Fruit fly (Drosophila melanogaster) whole organism, embryonic: ENCODE data around the gene CG1136.

ENCODE experiments used
- Awh ChIP-seq: fragments of 200-800 bp; sonication (Bioruptor generic); IDR thresholded peaks from 2 replicates; pipeline ENCODE4, ENCODE4 v1.3.6; 2022; ENCODE audit warnings: missing biosample characterization, missing genetic modification characterization
- CG12071 ChIP-seq: fragments of 200-800 bp; sonication (Bioruptor generic); optimal IDR thresholded peaks from 3 replicates; lab custom pipeline; 2018; ENCODE audit warnings: missing biosample characterization, mild to moderate bottlenecking, missing genetic modification characterization
- CG12219 ChIP-seq: fragments of 200-800 bp; sonication (Bioruptor generic); optimal IDR thresholded peaks from 3 replicates; lab custom pipeline; 2018; ENCODE audit warnings: missing biosample characterization, mild to moderate bottlenecking, missing genetic modification characterization
- CG12942 ChIP-seq: fragments of 200-800 bp; sonication (Bioruptor generic); optimal IDR thresholded peaks from 3 replicates; lab custom pipeline; 2016; ENCODE audit warnings: missing biosample characterization, missing genetic modification characterization
- CG13287 ChIP-seq: fragments of 200-800 bp; sonication (Bioruptor generic); IDR thresholded peaks from 2 replicates; pipeline ENCODE4 v1.3.6; 2022; ENCODE audit warnings: missing biosample characterization, missing genetic modification characterization; ENCODE audit not compliant: partially characterized antibody
- CG15011 ChIP-seq: fragments of 200-800 bp; sonication (Bioruptor generic); optimal IDR thresholded peaks from 3 replicates; lab custom pipeline; 2018; ENCODE audit warnings: missing biosample characterization, mild to moderate bottlenecking, missing genetic modification characterization
- CG15073 ChIP-seq: fragments of 200-800 bp; sonication (Bioruptor generic); optimal IDR thresholded peaks from 2 replicates; lab custom pipeline; 2016; ENCODE audit warnings: missing biosample characterization, missing genetic modification characterization
- CG15514 ChIP-seq: fragments of 200-800 bp; sonication (Bioruptor generic); optimal IDR thresholded peaks from 3 replicates; lab custom pipeline; 2017; ENCODE audit warnings: missing biosample characterization, missing genetic modification characterization, mild to moderate bottlenecking, moderate library complexity, missing genetic modification reagents
- CG17912 ChIP-seq: fragments of 200-800 bp; sonication (Bioruptor generic); optimal IDR thresholded peaks from 2 replicates; lab custom pipeline; 2018; ENCODE audit warnings: missing biosample characterization, mild to moderate bottlenecking, missing genetic modification characterization
- CG18011 ChIP-seq: fragments of 200-800 bp; sonication (Bioruptor generic); optimal IDR thresholded peaks from 2 replicates; lab custom pipeline; 2017; ENCODE audit warnings: missing biosample characterization, missing genetic modification characterization, mild to moderate bottlenecking, moderate library complexity, missing genotype
- CG1832 ChIP-seq: fragments of 200-800 bp; sonication (Bioruptor generic); optimal IDR thresholded peaks from 2 replicates; lab custom pipeline; 2017; ENCODE audit warnings: missing biosample characterization, mild to moderate bottlenecking, missing genetic modification characterization, inconsistent platforms
- CG18764 ChIP-seq: fragments of 200-800 bp; sonication (Bioruptor generic); optimal IDR thresholded peaks from 3 replicates; lab custom pipeline; 2016; ENCODE audit warnings: missing biosample characterization, missing genetic modification characterization
- CG2712 ChIP-seq: fragments of 200-800 bp; optimal IDR thresholded peaks from 3 replicates; lab custom pipeline; 2019; ENCODE audit warnings: missing biosample characterization, mild to moderate bottlenecking, missing genetic modification characterization, moderate library complexity
- CG4282 ChIP-seq: fragments of 200-800 bp; sonication (Bioruptor generic); optimal IDR thresholded peaks from 2 replicates; lab custom pipeline; 2016; ENCODE audit warnings: missing biosample characterization, missing genetic modification characterization
- CG4404 ChIP-seq: fragments of 200-800 bp; sonication (Bioruptor generic); IDR thresholded peaks from 2 replicates; pipeline ENCODE4 v1.3.6; 2022; ENCODE audit warnings: missing biosample characterization, missing genetic modification characterization
- CG4707 ChIP-seq: fragments of 200-800 bp; sonication (Bioruptor generic); optimal IDR thresholded peaks from 2 replicates; lab custom pipeline; 2018; ENCODE audit warnings: missing biosample characterization, mild to moderate bottlenecking, missing genetic modification characterization, moderate library complexity
- CG6175 ChIP-seq: fragments of 200-800 bp; sonication (Bioruptor generic); IDR thresholded peaks from 3 replicates; pipeline ENCODE4 v1.3.6; 2022; ENCODE audit warnings: missing biosample characterization, missing genetic modification characterization
- CG6272 ChIP-seq: fragments of 200-800 bp; sonication (Bioruptor generic); IDR thresholded peaks from 2 replicates; pipeline ENCODE4 v1.3.6; 2022; ENCODE audit warnings: missing biosample characterization, missing genetic modification characterization
- CG6689 ChIP-seq: fragments of 200-800 bp; sonication (Bioruptor generic); IDR thresholded peaks from 2 replicates; pipeline ENCODE4 v1.3.6; 2022; ENCODE audit warnings: missing biosample characterization, missing genetic modification characterization
- CG8089 ChIP-seq: fragments of 200-800 bp; sonication (Bioruptor generic); optimal IDR thresholded peaks from 3 replicates; lab custom pipeline; 2016; ENCODE audit warnings: missing biosample characterization, missing genetic modification characterization
- CG8290 ChIP-seq, 3 experiments: fragments of 200-800 bp; sonication (Bioruptor generic); optimal IDR thresholded peaks; 2 replicates each; lab custom pipeline; 2016 to 2019; ENCODE audit warnings: missing biosample characterization in 3 of 3, missing genetic modification characterization in 3 of 3, mild to moderate bottlenecking in 2 of 3, moderate library complexity in 1 of 3
- Chrac-16 ChIP-seq: fragments of 200-800 bp; sonication (Bioruptor generic); optimal IDR thresholded peaks from 3 replicates; lab custom pipeline; 2016; ENCODE audit warnings: missing biosample characterization, missing genetic modification characterization
- D19B ChIP-seq: fragments of 200-800 bp; sonication (Bioruptor generic); optimal IDR thresholded peaks from 2 replicates; lab custom pipeline; 2017; ENCODE audit warnings: missing biosample characterization, mild to moderate bottlenecking, missing genetic modification characterization
- Jarid2 ChIP-seq: fragments of 200-800 bp; sonication (Bioruptor generic); optimal IDR thresholded peaks from 3 replicates; lab custom pipeline; 2017; ENCODE audit warnings: mild to moderate bottlenecking, missing biosample characterization, missing genetic modification reagents, missing genetic modification characterization
- Lhr ChIP-seq: fragments of 200-800 bp; sonication (Bioruptor generic); optimal IDR thresholded peaks from 3 replicates; lab custom pipeline; 2017; ENCODE audit warnings: mild to moderate bottlenecking, missing biosample characterization, missing genetic modification reagents, missing genetic modification characterization
- Lim3 ChIP-seq: fragments of 200-800 bp; sonication (Bioruptor generic); IDR thresholded peaks from 2 replicates; pipeline ENCODE4 v1.3.6; 2022; ENCODE audit warnings: missing biosample characterization, missing genetic modification characterization
- MESR4 ChIP-seq: fragments of 200-800 bp; sonication (Bioruptor generic); optimal IDR thresholded peaks from 2 replicates; lab custom pipeline; 2018; ENCODE audit warnings: missing biosample characterization, mild to moderate bottlenecking, missing genetic modification characterization, moderate library complexity
- Myb ChIP-seq: fragments of 200-800 bp; sonication (Bioruptor generic); optimal IDR thresholded peaks from 2 replicates; lab custom pipeline; 2016; ENCODE audit warnings: missing biosample characterization, missing genetic modification characterization
- NC2β ChIP-seq: fragments of 200-800 bp; sonication (Bioruptor generic); optimal IDR thresholded peaks from 2 replicates; lab custom pipeline; 2016; ENCODE audit warnings: missing biosample characterization, missing genetic modification characterization
- Optix ChIP-seq: fragments of 200-800 bp; sonication (Bioruptor generic); IDR thresholded peaks from 3 replicates; pipeline ENCODE4 v1.3.6; 2022; ENCODE audit warnings: missing biosample characterization, missing genetic modification characterization
- Side ChIP-seq: fragments of 200-800 bp; sonication (Bioruptor generic); optimal IDR thresholded peaks from 2 replicates; lab custom pipeline; 2016; ENCODE audit warnings: missing biosample characterization, missing genetic modification characterization
- Sry-β ChIP-seq: fragments of 200-800 bp; sonication (Bioruptor generic); optimal IDR thresholded peaks from 2 replicates; lab custom pipeline; 2018; ENCODE audit warnings: missing biosample characterization, mild to moderate bottlenecking, missing genetic modification characterization, moderate library complexity
- Taf1 ChIP-seq: fragments of 200-800 bp; sonication (Bioruptor generic); IDR thresholded peaks from 2 replicates; pipeline ENCODE4 v1.3.6; 2022; ENCODE audit warnings: missing biosample characterization, missing genetic modification characterization
- chif ChIP-seq, 2 experiments: fragments of 200-800 bp; sonication (Bioruptor generic); optimal IDR thresholded peaks; 3 replicates each; lab custom pipeline; 2016; ENCODE audit warnings: missing biosample characterization in 2 of 2, missing genetic modification characterization in 2 of 2
- fd3F ChIP-seq: fragments of 200-800 bp; sonication (Bioruptor generic); optimal IDR thresholded peaks from 2 replicates; lab custom pipeline; 2018; ENCODE audit warnings: missing biosample characterization, mild to moderate bottlenecking, missing genetic modification characterization, moderate library complexity
- fru ChIP-seq: fragments of >200 bp; optimal IDR thresholded peaks from 2 replicates; lab custom pipeline; 2017
- gsb-n ChIP-seq: fragments of 200-800 bp; sonication (Bioruptor generic); optimal IDR thresholded peaks from 3 replicates; lab custom pipeline; 2018; ENCODE audit warnings: missing biosample characterization, mild to moderate bottlenecking, missing genetic modification characterization
- ken ChIP-seq: fragments of 200-800 bp; sonication (Bioruptor generic); IDR thresholded peaks from 3 replicates; pipeline ENCODE4 v1.3.6; 2022; ENCODE audit warnings: missing biosample characterization, missing genetic modification characterization
- knrl ChIP-seq: fragments of 200-800 bp; sonication (Bioruptor generic); IDR thresholded peaks from 3 replicates; pipeline ENCODE4 v1.3.6; 2022; ENCODE audit warnings: missing biosample characterization, missing genetic modification characterization; ENCODE audit not compliant: partially characterized antibody
- peb ChIP-seq: fragments of 200-800 bp; sonication (Bioruptor generic); IDR thresholded peaks from 2 replicates; pipeline ENCODE4 v1.3.6; 2022; ENCODE audit warnings: missing biosample characterization, missing genetic modification characterization
- pho ChIP-seq: fragments of 200-800 bp; sonication (Bioruptor generic); optimal IDR thresholded peaks from 2 replicates; lab custom pipeline; 2016; ENCODE audit warnings: missing biosample characterization, missing genetic modification characterization
- psq ChIP-seq: fragments of 200-800 bp; sonication (Bioruptor generic); optimal IDR thresholded peaks from 2 replicates; lab custom pipeline; 2017; ENCODE audit warnings: missing biosample characterization, missing genetic modification characterization
- sc ChIP-seq, 3 experiments: fragments of >200 bp in 2 of 3; fragments of 200-800 bp in 1 of 3; sonication (Bioruptor generic) in 1 of 3; optimal IDR thresholded peaks; 2 replicates in 2 of 3; 3 replicates in 1 of 3; lab custom pipeline; 2017; ENCODE audit warnings: mild to moderate bottlenecking in 1 of 3, missing biosample characterization in 1 of 3, missing genetic modification characterization in 1 of 3, missing genetic modification reagents in 1 of 3
- sim ChIP-seq: fragments of 200-800 bp; sonication (Bioruptor generic); IDR thresholded peaks from 2 replicates; pipeline ENCODE4 v1.3.6; 2022; ENCODE audit warnings: missing biosample characterization, missing genetic modification characterization
- sr ChIP-seq: fragments of 200-800 bp; sonication (Bioruptor generic); IDR thresholded peaks from 3 replicates; pipeline ENCODE4 v1.3.6; 2022; ENCODE audit warnings: missing biosample characterization, missing genetic modification characterization
- stwl ChIP-seq: fragments of 200-800 bp; sonication (Bioruptor generic); optimal IDR thresholded peaks from 3 replicates; lab custom pipeline; 2018; ENCODE audit warnings: missing biosample characterization, mild to moderate bottlenecking, missing genetic modification characterization, moderate library complexity
- sug ChIP-seq: fragments of 200-800 bp; optimal IDR thresholded peaks from 2 replicates; lab custom pipeline; 2019; ENCODE audit warnings: missing biosample characterization, mild to moderate bottlenecking, missing genetic modification characterization, moderate library complexity
- zen2 ChIP-seq: fragments of 200-800 bp; sonication (Bioruptor generic); IDR thresholded peaks from 3 replicates; pipeline ENCODE4 v1.3.6; 2022; ENCODE audit warnings: missing biosample characterization, missing genetic modification characterization; ENCODE audit not compliant: partially characterized antibody

The CG1136 gene

dm6 chr3L:4070221-4070995 lies 24.0 kb downstream of the CG1136 start (continued):
- TF ChIP-seq CG1832 (GFP tag; lab: Kevin White, UChicago) = no peak
- TF ChIP-seq CG18011 (GFP tag; lab: Kevin White, UChicago) = peak; percentile 68
- TF ChIP-seq MESR4 = no peak
- TF ChIP-seq sr = peak; percentile 79; the same call in 2 of the 3 replicates
- peak; percentile 71 for TF ChIP-seq gsb-n (tag; lab: Kevin White, UChicago)
- peak; percentile 92 for TF ChIP-seq CG6689 (GFP tag; lab: Robert Waterston, UW)
- peak; percentile 84 for TF ChIP-seq CG4282
- peak; percentile 68 for TF ChIP-seq Myb (GFP tag; lab: Kevin White, UChicago)
- peak; percentile 98 for TF ChIP-seq D19B
- peak; percentile 94 for TF ChIP-seq ken
- TF ChIP-seq pho (GFP tag; lab: Kevin White, UChicago) = peak; percentile 85
- peak; percentile 30 for TF ChIP-seq CG17912 (GFP tag; lab: Kevin White, UChicago)
- no peak for TF ChIP-seq sc (optimal IDR thresholded peaks at IDR 0.05; lab: Kevin White, UChicago)
- peak; percentile 69 for TF ChIP-seq sc (GFP tag; optimal IDR thresholded peaks at IDR 0.05; lab: Kevin White, UChicago)
- peak; percentile 47 for TF ChIP-seq Jarid2 (GFP tag; lab: Kevin White, UChicago)
- TF ChIP-seq stwl (tag; lab: Kevin White, UChicago) = no peak
- TF ChIP-seq sim = peak; percentile 72; the same call in 1 of the 2 replicates
- peak; percentile 75 for TF ChIP-seq CG15514 (GFP tag; lab: Kevin White, UChicago)
- peak; percentile 88 for TF ChIP-seq CG12219 (GFP tag; lab: Kevin White, UChicago)
- TF ChIP-seq peb (GFP tag; lab: Robert Waterston, UW) = peak; percentile 87
- TF ChIP-seq CG8089 (GFP tag; lab: Kevin White, UChicago) = peak; percentile 86
- TF ChIP-seq zen2 (GFP tag; lab: Robert Waterston, UW) = no peak
- TF ChIP-seq Side = peak; percentile 69
- TF ChIP-seq CG4404 = peak; percentile 75
- TF ChIP-seq fd3F (GFP tag; lab: Kevin White, UChicago) = peak; percentile 90
- peak; percentile 90 for TF ChIP-seq Optix
- peak; percentile 90 to 91 for TF ChIP-seq chif (GFP tag; optimal IDR thresholded peaks at IDR 0.05; lab: Kevin White, UChicago)
- peak; percentile 41 for TF ChIP-seq psq
- peak; percentile 73 for TF ChIP-seq CG15011 (GFP tag; lab: Kevin White, UChicago)
- TF ChIP-seq CG18764 (GFP tag; lab: Kevin White, UChicago) = peak; percentile 58
- TF ChIP-seq NC2β (GFP tag; lab: Kevin White, UChicago) = peak; percentile 77
- TF ChIP-seq Sry-β (GFP tag; lab: Kevin White, UChicago) = no peak
- TF ChIP-seq knrl (GFP tag; lab: Robert Waterston, UW) = no peak
- peak; percentile 56 for TF ChIP-seq sug (tag; lab: Kevin White, UChicago)
- TF ChIP-seq fru (lab: Kevin White, UChicago) = no peak
- TF ChIP-seq CG6272 (GFP tag; lab: Robert Waterston, UW) = peak; percentile 78
- TF ChIP-seq CG4707 = peak; percentile 72
- TF ChIP-seq CG6175 (GFP tag; lab: Robert Waterston, UW) = peak; percentile 81
- peak; percentile 90 for TF ChIP-seq Awh
- peak; percentile 89 for TF ChIP-seq CG12071
- no peak for TF ChIP-seq CG13287
- TF ChIP-seq CG15073 = peak; percentile 37
- peak; percentile 75 for TF ChIP-seq Lim3 (GFP tag; lab: Robert Waterston, UW)
- TF ChIP-seq CG8290 (GFP tag; optimal IDR thresholded peaks at IDR 0.05; lab: Kevin White, UChicago) = no peak
- peak in 1 of 2 experiments; percentile 96 for TF ChIP-seq CG8290 (tag; optimal IDR thresholded peaks at IDR 0.05; lab: Kevin White, UChicago)
- peak; percentile 85 for TF ChIP-seq Taf1 (GFP tag; lab: Robert Waterston, UW)
- TF ChIP-seq Chrac-16 (GFP tag; lab: Kevin White, UChicago) = peak; percentile 83
- peak; percentile 79 for TF ChIP-seq CG12942
- peak; percentile 53 for TF ChIP-seq Lhr
- no peak for TF ChIP-seq CG2712
